Worm (Caenorhabditis elegans): ENCODE data around the gene lact-2.

DNA sequence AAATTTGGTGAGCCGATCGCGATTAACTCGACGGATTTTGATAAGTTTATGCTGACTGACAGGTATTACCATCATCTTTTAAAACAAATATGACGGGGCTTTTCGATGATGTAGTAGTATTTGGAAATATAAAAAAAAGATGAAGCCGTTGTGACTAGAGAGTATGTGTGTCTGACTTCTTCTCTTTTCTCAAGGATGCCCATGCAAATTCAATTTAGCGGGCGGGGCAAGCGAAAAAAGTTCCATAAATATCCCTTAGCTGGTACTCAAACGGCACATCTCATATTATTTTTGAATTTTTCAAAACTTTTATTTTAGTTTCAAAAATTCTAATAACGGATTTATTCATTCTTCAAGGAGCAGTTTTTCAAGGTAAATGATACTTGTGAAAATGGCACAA, 34.2 kb upstream of the lact-2 start, which contains the start of gene stg-1:
- TF ChIP-seq ztf-1 (GFP tag; conservative IDR thresholded peaks at IDR 0.05) (no peak), nhr-25 (tag; optimal IDR thresholded peaks at IDR 0.05) (no peak), blmp-1 (tag; optimal IDR thresholded peaks at IDR 0.05; ENCODE audit: insufficient read depth) (no peak), elt-3 (tag; optimal IDR thresholded peaks at IDR 0.05) (no peak), nhr-11 (tag; optimal IDR thresholded peaks at IDR 0.05) (no peak), nhr-12 (tag; optimal IDR thresholded peaks at IDR 0.05) (no peak)

Data from whole organism, L2 larva.